Worm (Caenorhabditis elegans): ENCODE measurements around the gene mob-4.

ce11 chrIII:8239325-8239724 is 14.4 kb downstream of the mob-4 start, which contains the start of gene tsp-1:
- TF ChIP-seq mab-5 (tag; optimal IDR thresholded peaks at IDR 0.05), result no peak
- TF ChIP-seq flh-1 (GFP tag; optimal IDR thresholded peaks at IDR 0.05), result no peak
- no peak for TF ChIP-seq unc-62 (GFP tag; optimal IDR thresholded peaks at IDR 0.05)
